Fruit fly (Drosophila melanogaster) whole organism, embryonic: ENCODE data around the gene sob.

ENCODE experiments used
- Aef1 ChIP-seq: fragments of 200-800 bp; sonication (Bioruptor generic); IDR thresholded peaks from 3 replicates; pipeline ENCODE4 v1.3.6; 2022; ENCODE audit warnings: missing biosample characterization, missing genetic modification characterization
- Bdp1 ChIP-seq: fragments of 200-800 bp; sonication (Bioruptor generic); optimal IDR thresholded peaks from 3 replicates; lab custom pipeline; 2016; ENCODE audit warnings: missing biosample characterization, missing genetic modification characterization
- Bteb2 ChIP-seq: fragments of 200-800 bp; sonication (Bioruptor generic); optimal IDR thresholded peaks from 2 replicates; lab custom pipeline; 2016; ENCODE audit warnings: missing biosample characterization, missing genetic modification characterization
- CG10267 ChIP-seq: fragments of 200-800 bp; sonication (Bioruptor generic); optimal IDR thresholded peaks from 2 replicates; lab custom pipeline; 2018; ENCODE audit warnings: missing biosample characterization, mild to moderate bottlenecking, missing genetic modification characterization, moderate library complexity
- CG10654 ChIP-seq: fragments of 200-800 bp; sonication (Bioruptor generic); optimal IDR thresholded peaks from 2 replicates; lab custom pipeline; 2016; ENCODE audit warnings: missing biosample characterization, missing genetic modification characterization
- CG12236 ChIP-seq: fragments of 200-800 bp; sonication (Bioruptor generic); optimal IDR thresholded peaks from 2 replicates; lab custom pipeline; 2016; ENCODE audit warnings: missing biosample characterization, missing genetic modification characterization
- CG12299 ChIP-seq: fragments of 200-800 bp; sonication (Bioruptor generic); optimal IDR thresholded peaks from 2 replicates; lab custom pipeline; 2018; ENCODE audit warnings: missing biosample characterization, mild to moderate bottlenecking, missing genetic modification characterization
- CG13296 ChIP-seq: fragments of 200-800 bp; sonication (Bioruptor generic); optimal IDR thresholded peaks from 3 replicates; lab custom pipeline; 2018; ENCODE audit warnings: missing biosample characterization, mild to moderate bottlenecking, missing genetic modification characterization
- CG14965 ChIP-seq: fragments of 200-800 bp; sonication (Bioruptor generic); optimal IDR thresholded peaks from 2 replicates; lab custom pipeline; 2016; ENCODE audit warnings: missing biosample characterization, missing genetic modification characterization, borderline replicate concordance
- CG18262 ChIP-seq: fragments of 200-800 bp; optimal IDR thresholded peaks from 3 replicates; lab custom pipeline; 2019; ENCODE audit warnings: missing biosample characterization, mild to moderate bottlenecking, missing genetic modification characterization, moderate library complexity
- CG18599 ChIP-seq: fragments of 200-800 bp; sonication (Bioruptor generic); optimal IDR thresholded peaks from 3 replicates; lab custom pipeline; 2017; ENCODE audit warnings: missing biosample characterization, missing genetic modification characterization, mild to moderate bottlenecking, moderate library complexity, missing genetic modification reagents
- CG2678 ChIP-seq: fragments of 200-800 bp; sonication (Bioruptor generic); optimal IDR thresholded peaks from 3 replicates; lab custom pipeline; 2019; ENCODE audit warnings: missing biosample characterization, mild to moderate bottlenecking, missing genetic modification characterization, moderate library complexity
- CG31365 ChIP-seq: fragments of 200-800 bp; sonication (Bioruptor generic); optimal IDR thresholded peaks from 2 replicates; lab custom pipeline; 2018; ENCODE audit warnings: missing biosample characterization, mild to moderate bottlenecking, missing genetic modification characterization
- CG34376 ChIP-seq: fragments of 200-800 bp; sonication (Bioruptor generic); optimal IDR thresholded peaks from 2 replicates; lab custom pipeline; 2018; ENCODE audit warnings: missing biosample characterization, mild to moderate bottlenecking, missing genetic modification characterization
- CG5245 ChIP-seq: fragments of 200-800 bp; sonication (Bioruptor generic); optimal IDR thresholded peaks from 3 replicates; lab custom pipeline; 2016; ENCODE audit warnings: missing biosample characterization, missing genetic modification characterization
- CG8290 ChIP-seq, 3 experiments: fragments of 200-800 bp; sonication (Bioruptor generic); optimal IDR thresholded peaks; 2 replicates each; lab custom pipeline; 2016 to 2019; ENCODE audit warnings: missing biosample characterization in 3 of 3, missing genetic modification characterization in 3 of 3, mild to moderate bottlenecking in 2 of 3, moderate library complexity in 1 of 3
- CG9609 ChIP-seq: fragments of 200-800 bp; sonication (Bioruptor generic); optimal IDR thresholded peaks from 3 replicates; lab custom pipeline; 2016; ENCODE audit warnings: missing biosample characterization, missing genetic modification characterization
- CG9876 ChIP-seq: fragments of 200-800 bp; sonication (Bioruptor generic); optimal IDR thresholded peaks from 2 replicates; lab custom pipeline; 2016; ENCODE audit warnings: missing biosample characterization, missing genetic modification characterization
- D19B ChIP-seq: fragments of 200-800 bp; sonication (Bioruptor generic); optimal IDR thresholded peaks from 2 replicates; lab custom pipeline; 2017; ENCODE audit warnings: missing biosample characterization, mild to moderate bottlenecking, missing genetic modification characterization
- Eip74EF ChIP-seq, 2 experiments: fragments of 200-800 bp in 1 of 2; fragments of >200 bp in 1 of 2; sonication (Bioruptor generic) in 1 of 2; optimal IDR thresholded peaks; 2 replicates each; lab custom pipeline; 2017 to 2019; ENCODE audit warnings: missing biosample characterization in 2 of 2, missing genetic modification characterization in 2 of 2, mild to moderate bottlenecking in 1 of 2, moderate library complexity in 1 of 2
- Ets65A ChIP-seq: fragments of 200-800 bp; sonication (Bioruptor generic); peaks from one replicate; lab custom pipeline; 2016; ENCODE audit warnings: missing biosample characterization, missing genetic modification characterization
- Fer2 ChIP-seq: fragments of 200-800 bp; sonication (Bioruptor generic); optimal IDR thresholded peaks from 2 replicates; lab custom pipeline; 2018; ENCODE audit warnings: missing biosample characterization, mild to moderate bottlenecking, missing genetic modification characterization, moderate library complexity
- Lhr ChIP-seq: fragments of 200-800 bp; sonication (Bioruptor generic); optimal IDR thresholded peaks from 3 replicates; lab custom pipeline; 2017; ENCODE audit warnings: mild to moderate bottlenecking, missing biosample characterization, missing genetic modification reagents, missing genetic modification characterization
- MBD-R2 ChIP-seq: fragments of 200-800 bp; sonication (Bioruptor generic); IDR thresholded peaks from 2 replicates; pipeline ENCODE4 v1.3.6; 2022; ENCODE audit warnings: missing biosample characterization, missing genetic modification characterization
- Myb ChIP-seq: fragments of 200-800 bp; sonication (Bioruptor generic); optimal IDR thresholded peaks from 2 replicates; lab custom pipeline; 2016; ENCODE audit warnings: missing biosample characterization, missing genetic modification characterization
- Ravus ChIP-seq: fragments of 200-800 bp; sonication (Bioruptor generic); IDR thresholded peaks from 2 replicates; pipeline ENCODE4 v1.3.6; 2022; ENCODE audit warnings: missing biosample characterization, missing genetic modification characterization
- Sox100B ChIP-seq: fragments of 200-800 bp; sonication (Bioruptor generic); optimal IDR thresholded peaks from 3 replicates; lab custom pipeline; 2018; ENCODE audit warnings: missing biosample characterization, mild to moderate bottlenecking, missing genetic modification characterization
- Xrp1 ChIP-seq: fragments of 200-800 bp; sonication (Bioruptor generic); IDR thresholded peaks from 2 replicates; pipeline ENCODE4 v1.3.6; 2022; ENCODE audit warnings: missing biosample characterization, missing genetic modification characterization
- ara ChIP-seq: fragments of 200-800 bp; sonication (Bioruptor generic); IDR thresholded peaks from 2 replicates; pipeline ENCODE4 v1.3.6; 2022; ENCODE audit warnings: missing biosample characterization, missing genetic modification characterization
- bab2 ChIP-seq: fragments of 200-800 bp; sonication (Bioruptor generic); optimal IDR thresholded peaks from 2 replicates; lab custom pipeline; 2016; ENCODE audit warnings: missing biosample characterization, missing genetic modification characterization
- cas ChIP-seq: fragments of 200-800 bp; sonication (Bioruptor generic); IDR thresholded peaks from 2 replicates; pipeline ENCODE4 v1.3.6; 2022; ENCODE audit warnings: missing biosample characterization, missing genetic modification characterization
- chif ChIP-seq, 2 experiments: fragments of 200-800 bp; sonication (Bioruptor generic); optimal IDR thresholded peaks; 3 replicates each; lab custom pipeline; 2016; ENCODE audit warnings: missing biosample characterization in 2 of 2, missing genetic modification characterization in 2 of 2
- dmrt11E ChIP-seq: fragments of 200-800 bp; sonication (Bioruptor generic); optimal IDR thresholded peaks from 3 replicates; lab custom pipeline; 2018; ENCODE audit warnings: missing biosample characterization, mild to moderate bottlenecking, missing genetic modification characterization, moderate library complexity
- dmrt99B ChIP-seq: fragments of 200-800 bp; sonication (Bioruptor generic); optimal IDR thresholded peaks from 2 replicates; lab custom pipeline; 2018; ENCODE audit warnings: missing biosample characterization, mild to moderate bottlenecking, missing genetic modification characterization, moderate library complexity
- dpn ChIP-seq, 2 experiments: fragments of 200-800 bp; sonication (Bioruptor generic); optimal IDR thresholded peaks; 3 replicates each; lab custom pipeline; 2016; ENCODE audit warnings: missing biosample characterization in 2 of 2, missing genetic modification characterization in 2 of 2
- dysf ChIP-seq: fragments of 200-800 bp; sonication (Bioruptor generic); IDR thresholded peaks from 3 replicates; pipeline ENCODE4 v1.3.6; 2022; ENCODE audit warnings: missing biosample characterization, missing genetic modification characterization
- gcm ChIP-seq: fragments of 200-800 bp; sonication (Bioruptor generic); optimal IDR thresholded peaks from 2 replicates; lab custom pipeline; 2019; ENCODE audit warnings: missing biosample characterization, mild to moderate bottlenecking, missing genetic modification characterization, moderate library complexity
- grau ChIP-seq: fragments of 200-800 bp; optimal IDR thresholded peaks from 3 replicates; lab custom pipeline; 2019; ENCODE audit warnings: missing biosample characterization, mild to moderate bottlenecking, missing genetic modification characterization, moderate library complexity
- insv ChIP-seq, 2 experiments: fragments of 200-800 bp; sonication (Bioruptor generic); optimal IDR thresholded peaks; 3 replicates each; lab custom pipeline; 2016 to 2018; ENCODE audit warnings: missing biosample characterization in 2 of 2, missing genetic modification characterization in 2 of 2
- inv ChIP-seq: fragments of 200-800 bp; sonication (Bioruptor generic); IDR thresholded peaks from 2 replicates; pipeline ENCODE4 v1.3.6; 2022; ENCODE audit warnings: missing biosample characterization, missing genetic modification characterization; ENCODE audit not compliant: partially characterized antibody
- kni ChIP-seq: fragments of 200-800 bp; sonication (Bioruptor generic); optimal IDR thresholded peaks from 3 replicates; lab custom pipeline; 2017; ENCODE audit warnings: mild to moderate bottlenecking, missing biosample characterization, missing genetic modification reagents, missing genetic modification characterization
- mam ChIP-seq: fragments of 200-800 bp; sonication (Bioruptor generic); optimal IDR thresholded peaks from 3 replicates; lab custom pipeline; 2016; ENCODE audit warnings: missing biosample characterization, missing genetic modification characterization
- nau ChIP-seq: fragments of 200-800 bp; sonication (Bioruptor generic); optimal IDR thresholded peaks from 3 replicates; lab custom pipeline; 2017; ENCODE audit warnings: missing biosample characterization, mild to moderate bottlenecking, missing genetic modification characterization, missing genetic modification reagents
- nerfin-2 ChIP-seq: fragments of 200-800 bp; sonication (Bioruptor generic); IDR thresholded peaks from 2 replicates; pipeline ENCODE4 v1.3.6; 2022; ENCODE audit warnings: missing biosample characterization, missing genetic modification characterization; ENCODE audit not compliant: partially characterized antibody
- pho ChIP-seq: fragments of 200-800 bp; sonication (Bioruptor generic); optimal IDR thresholded peaks from 2 replicates; lab custom pipeline; 2016; ENCODE audit warnings: missing biosample characterization, missing genetic modification characterization
- pros ChIP-seq: fragments of 200-800 bp; sonication (Bioruptor generic); optimal IDR thresholded peaks from 3 replicates; lab custom pipeline; 2019; ENCODE audit warnings: missing biosample characterization, mild to moderate bottlenecking, missing genetic modification characterization, moderate library complexity
- sna ChIP-seq: fragments of 200-800 bp; sonication (Bioruptor generic); IDR thresholded peaks from 2 replicates; pipeline ENCODE4 v1.3.6; 2022; ENCODE audit warnings: missing biosample characterization, missing genetic modification characterization; ENCODE audit not compliant: partially characterized antibody
- yki ChIP-seq: fragments of >200 bp; optimal IDR thresholded peaks from 3 replicates; lab custom pipeline; 2018
- z ChIP-seq: fragments of 200-800 bp; sonication (Bioruptor generic); IDR thresholded peaks from 3 replicates; pipeline ENCODE4 v1.3.6; 2022; ENCODE audit warnings: missing biosample characterization, missing genetic modification characterization
- zfh2 ChIP-seq: fragments of 200-800 bp; sonication (Bioruptor generic); optimal IDR thresholded peaks from 2 replicates; lab custom pipeline; 2016; ENCODE audit warnings: missing biosample characterization, missing genetic modification characterization

The sob gene

dm6 chr2L:3548879-3549278 lies 31.7 kb downstream of the sob start (continued):
- TF ChIP-seq chif (GFP tag; optimal IDR thresholded peaks at IDR 0.05; lab: Kevin White, UChicago) (no peak), z (GFP tag; lab: Robert Waterston, UW) (no peak), CG10654 (no peak), CG13296 (no peak), CG10267 (tag; lab: Kevin White, UChicago) (no peak), insv (GFP tag; optimal IDR thresholded peaks at IDR 0.05; lab: Kevin White, UChicago) (no peak), grau (peak; percentile 76), dpn (GFP tag; optimal IDR thresholded peaks at IDR 0.05; lab: Kevin White, UChicago) (no peak), cas (no peak), MBD-R2 (GFP tag; lab: Robert Waterston, UW) (no peak), Bdp1 (GFP tag; lab: Kevin White, UChicago) (no peak), Bteb2 (no peak), pho (no peak), Sox100B (GFP tag; lab: Kevin White, UChicago) (no peak), CG12299 (no peak), CG2678 (tag; lab: Kevin White, UChicago) (no peak), pros (GFP tag; lab: Kevin White, UChicago) (peak; percentile 4), Aef1 (GFP tag; lab: Robert Waterston, UW) (no peak), dmrt99B (no peak), gcm (GFP tag; lab: Kevin White, UChicago) (no peak), CG14965 (no peak), zfh2 (GFP tag; lab: Kevin White, UChicago) (no peak), sna (GFP tag; lab: Robert Waterston, UW) (no peak), nerfin-2 (GFP tag; lab: Robert Waterston, UW) (no peak), CG9876 (GFP tag; lab: Kevin White, UChicago) (no peak), ara (GFP tag; lab: Robert Waterston, UW) (peak; percentile 48), yki (no peak), Myb (GFP tag; lab: Kevin White, UChicago) (no peak), CG5245 (GFP tag; lab: Kevin White, UChicago) (no peak), CG8290 (GFP tag; optimal IDR thresholded peaks at IDR 0.05; lab: Kevin White, UChicago) (no peak), CG8290 (tag; optimal IDR thresholded peaks at IDR 0.05; lab: Kevin White, UChicago) (peak in 1 of 2 experiments; percentile 0), CG34376 (GFP tag; lab: Kevin White, UChicago) (no peak), Lhr (GFP tag; lab: Kevin White, UChicago) (no peak), CG18262 (peak; percentile 8), bab2 (GFP tag; lab: Kevin White, UChicago) (no peak), dmrt11E (tag; lab: Kevin White, UChicago) (peak; percentile 30), CG9609 (no peak), CG31365 (tag; lab: Kevin White, UChicago) (no peak), inv (GFP tag; lab: Robert Waterston, UW) (no peak), Xrp1 (GFP tag; lab: Robert Waterston, UW) (0 out of 2 replicates have a peak, but pooled peaks have one; percentile 15), dysf (GFP tag; lab: Robert Waterston, UW) (no peak), Fer2 (no peak), Ets65A (no peak), mam (GFP tag; lab: Kevin White, UChicago) (no peak), nau (GFP tag; lab: Kevin White, UChicago) (no peak), Ravus (GFP tag; lab: Robert Waterston, UW) (no peak), kni (peak; percentile 18), CG12236 (GFP tag; lab: Kevin White, UChicago) (no peak), CG18599 (no peak), Eip74EF (GFP tag; optimal IDR thresholded peaks at IDR 0.05; lab: Kevin White, UChicago) (no peak), D19B (GFP tag; lab: Kevin White, UChicago) (no peak)
